Fruit fly (Drosophila melanogaster) whole organism, prepupa: ENCODE measurements around the gene Gpdh1.

Source experiments
- Blimp-1 ChIP-seq: fragments of 200-800 bp; sonication (Bioruptor generic); optimal IDR thresholded peaks from 3 replicates; lab custom pipeline; 2017; ENCODE audit warnings: missing biosample characterization, missing genetic modification characterization, mild to moderate bottlenecking, moderate library complexity, missing genetic modification reagents
- CG11762 ChIP-seq: fragments of 200-800 bp; sonication (Bioruptor generic); optimal IDR thresholded peaks from 3 replicates; lab custom pipeline; 2016; ENCODE audit warnings: missing biosample characterization, missing genetic modification characterization; ENCODE audit not compliant: insufficient read depth
- CG11902 ChIP-seq: fragments of 200-800 bp; sonication (Bioruptor generic); optimal IDR thresholded peaks from 3 replicates; lab custom pipeline; 2016; ENCODE audit warnings: missing biosample characterization, missing genetic modification characterization
- CG15336 ChIP-seq: fragments of 200-800 bp; sonication (Bioruptor generic); IDR thresholded peaks from 2 replicates; pipeline ENCODE4 v1.3.6; 2022; ENCODE audit warnings: missing biosample characterization, missing genetic modification characterization
- CG1621 ChIP-seq: fragments of 200-800 bp; sonication (Bioruptor generic); optimal IDR thresholded peaks from 3 replicates; lab custom pipeline; 2018; ENCODE audit warnings: missing biosample characterization, mild to moderate bottlenecking, missing genetic modification characterization
- CG16779 ChIP-seq: fragments of 200-800 bp; sonication (Bioruptor generic); optimal IDR thresholded peaks from 3 replicates; lab custom pipeline; 2017; ENCODE audit warnings: missing biosample characterization, mild to moderate bottlenecking, missing genetic modification characterization
- CG3032 ChIP-seq: fragments of 200-800 bp; optimal IDR thresholded peaks from 2 replicates; lab custom pipeline; 2019; ENCODE audit warnings: missing biosample characterization, mild to moderate bottlenecking, missing genetic modification characterization, moderate library complexity
- CG31627 ChIP-seq: fragments of 200-800 bp; sonication (Bioruptor generic); optimal IDR thresholded peaks from 3 replicates; lab custom pipeline; 2016; ENCODE audit warnings: missing biosample characterization, missing genetic modification characterization
- CG32006 ChIP-seq: fragments of 200-800 bp; sonication (Bioruptor generic); optimal IDR thresholded peaks from 3 replicates; lab custom pipeline; 2017; ENCODE audit warnings: missing biosample characterization, mild to moderate bottlenecking, missing genetic modification characterization
- CG3919 ChIP-seq: fragments of 200-800 bp; sonication (Bioruptor generic); optimal IDR thresholded peaks from 3 replicates; lab custom pipeline; 2016; ENCODE audit warnings: missing biosample characterization, missing genetic modification characterization
- CG6276 ChIP-seq: fragments of 200-800 bp; sonication (Bioruptor generic); optimal IDR thresholded peaks from 2 replicates; lab custom pipeline; 2017; ENCODE audit warnings: missing biosample characterization, mild to moderate bottlenecking, missing genetic modification characterization
- CG6792 ChIP-seq: fragments of 200-800 bp; sonication (Bioruptor generic); optimal IDR thresholded peaks from 3 replicates; lab custom pipeline; 2016; ENCODE audit warnings: missing biosample characterization, missing genetic modification characterization
- CG6808 ChIP-seq: fragments of 200-800 bp; sonication (Bioruptor generic); optimal IDR thresholded peaks from 3 replicates; lab custom pipeline; 2017; ENCODE audit warnings: missing biosample characterization, missing genetic modification characterization, mild to moderate bottlenecking, moderate library complexity, missing genetic modification reagents
- CG6854 ChIP-seq: fragments of 200-800 bp; sonication (Bioruptor generic); optimal IDR thresholded peaks from 2 replicates; lab custom pipeline; 2017; ENCODE audit warnings: missing biosample characterization, mild to moderate bottlenecking, missing genetic modification characterization
- CG7368 ChIP-seq: fragments of 200-800 bp; sonication (Bioruptor generic); optimal IDR thresholded peaks from 3 replicates; lab custom pipeline; 2016; ENCODE audit warnings: missing biosample characterization, missing genetic modification characterization
- CG8632 ChIP-seq: fragments of 200-800 bp; sonication (Bioruptor generic); optimal IDR thresholded peaks from 3 replicates; lab custom pipeline; 2016; ENCODE audit warnings: missing biosample characterization, missing genetic modification characterization
- CG9139 ChIP-seq: fragments of 200-800 bp; sonication (Bioruptor generic); optimal IDR thresholded peaks from 3 replicates; lab custom pipeline; 2017; ENCODE audit warnings: missing biosample characterization, mild to moderate bottlenecking, missing genetic modification characterization
- Eip75B ChIP-seq: fragments of 200-800 bp; sonication (Bioruptor generic); optimal IDR thresholded peaks from 3 replicates; lab custom pipeline; 2016; ENCODE audit warnings: missing biosample characterization, missing genetic modification characterization
- Eip78C ChIP-seq: fragments of 200-800 bp; sonication (Bioruptor generic); peaks from one replicate; lab custom pipeline; 2016; ENCODE audit warnings: missing biosample characterization, missing genetic modification characterization
- Eip93F ChIP-seq: fragments of 200-800 bp; sonication (Bioruptor generic); optimal IDR thresholded peaks from 2 replicates; lab custom pipeline; 2016; ENCODE audit warnings: missing biosample characterization, mild to moderate bottlenecking, missing genetic modification characterization
- Ets96B ChIP-seq: fragments of 200-800 bp; optimal IDR thresholded peaks from 2 replicates; lab custom pipeline; 2019; ENCODE audit warnings: missing biosample characterization, mild to moderate bottlenecking, missing genetic modification characterization, moderate library complexity
- Gug ChIP-seq: fragments of 200-800 bp; sonication (Bioruptor generic); IDR thresholded peaks from 2 replicates; pipeline ENCODE4 v1.3.6; 2022; ENCODE audit warnings: missing biosample characterization, missing genetic modification characterization
- Hr4 ChIP-seq: fragments of 200-800 bp; sonication (Bioruptor generic); optimal IDR thresholded peaks from 3 replicates; lab custom pipeline; 2016; ENCODE audit warnings: missing biosample characterization, missing genetic modification characterization
- Lpt ChIP-seq: fragments of 200-800 bp; sonication (Bioruptor generic); optimal IDR thresholded peaks from 3 replicates; lab custom pipeline; 2016; ENCODE audit warnings: missing biosample characterization, missing genetic modification characterization
- Met ChIP-seq: fragments of 200-800 bp; sonication (Bioruptor generic); optimal IDR thresholded peaks from 3 replicates; lab custom pipeline; 2016; ENCODE audit warnings: missing biosample characterization, missing genetic modification characterization
- OdsH ChIP-seq: fragments of 200-800 bp; sonication (Bioruptor generic); optimal IDR thresholded peaks from 3 replicates; lab custom pipeline; 2016; ENCODE audit warnings: missing biosample characterization, missing genetic modification characterization
- Smox ChIP-seq: fragments of 200-800 bp; sonication (Bioruptor generic); optimal IDR thresholded peaks from 3 replicates; lab custom pipeline; 2016; ENCODE audit warnings: missing biosample characterization, missing genetic modification characterization
- Sox102F ChIP-seq: fragments of 200-800 bp; sonication (Bioruptor generic); optimal IDR thresholded peaks from 2 replicates; lab custom pipeline; 2016; ENCODE audit warnings: missing biosample characterization, mild to moderate bottlenecking, missing genetic modification characterization
- Sox14 ChIP-seq: fragments of 200-800 bp; sonication (Bioruptor generic); optimal IDR thresholded peaks from 3 replicates; lab custom pipeline; 2016; ENCODE audit warnings: missing biosample characterization, missing genetic modification characterization
- achi ChIP-seq: fragments of 200-800 bp; sonication (Bioruptor generic); optimal IDR thresholded peaks from 3 replicates; lab custom pipeline; 2016; ENCODE audit warnings: missing biosample characterization, missing genetic modification characterization
- cyc ChIP-seq: fragments of 200-800 bp; sonication (Bioruptor generic); optimal IDR thresholded peaks from 3 replicates; lab custom pipeline; 2016; ENCODE audit warnings: missing biosample characterization, missing genetic modification characterization
- dac ChIP-seq: fragments of 200-800 bp; sonication (Bioruptor generic); optimal IDR thresholded peaks from 2 replicates; lab custom pipeline; 2017; ENCODE audit warnings: missing biosample characterization, mild to moderate bottlenecking, missing genetic modification characterization
- dsx ChIP-seq: fragments of 200-800 bp; optimal IDR thresholded peaks from 3 replicates; lab custom pipeline; 2019; ENCODE audit warnings: missing biosample characterization, mild to moderate bottlenecking, missing genetic modification characterization, moderate library complexity; ENCODE audit not compliant: poor library complexity, severe bottlenecking
- esn ChIP-seq: fragments of 200-800 bp; sonication (Bioruptor generic); optimal IDR thresholded peaks from 2 replicates; lab custom pipeline; 2016; ENCODE audit warnings: missing biosample characterization, mild to moderate bottlenecking, missing genetic modification characterization, moderate library complexity
- fd85E ChIP-seq: fragments of 200-800 bp; sonication (Bioruptor generic); optimal IDR thresholded peaks from 3 replicates; lab custom pipeline; 2016; ENCODE audit warnings: missing biosample characterization, missing genetic modification characterization
- fkh ChIP-seq: fragments of 200-800 bp; sonication (Bioruptor generic); optimal IDR thresholded peaks from 3 replicates; lab custom pipeline; 2017; ENCODE audit warnings: missing biosample characterization, mild to moderate bottlenecking, missing genetic modification characterization, moderate library complexity
- lz ChIP-seq: fragments of 200-800 bp; sonication (Bioruptor generic); optimal IDR thresholded peaks from 3 replicates; lab custom pipeline; 2016; ENCODE audit warnings: missing biosample characterization, missing genetic modification characterization
- net ChIP-seq: fragments of 200-800 bp; sonication (Bioruptor generic); optimal IDR thresholded peaks from 3 replicates; lab custom pipeline; 2016; ENCODE audit warnings: missing biosample characterization, missing genetic modification characterization
- salr ChIP-seq, 2 experiments: fragments of 200-800 bp; sonication (Bioruptor generic); optimal IDR thresholded peaks; 3 replicates each; lab custom pipeline; 2016 to 2018; ENCODE audit warnings: missing biosample characterization in 2 of 2, missing genetic modification characterization in 2 of 2, mild to moderate bottlenecking in 1 of 2
- ss ChIP-seq, 2 experiments: fragments of 200-800 bp; sonication (Bioruptor generic); optimal IDR thresholded peaks; 2 replicates in 1 of 2; 3 replicates in 1 of 2; lab custom pipeline; 2017 to 2018; ENCODE audit warnings: mild to moderate bottlenecking in 2 of 2, missing biosample characterization in 2 of 2, missing genetic modification characterization in 2 of 2, moderate library complexity in 1 of 2
- svp ChIP-seq: fragments of 200-800 bp; sonication (Bioruptor generic); peaks from one replicate; lab custom pipeline; 2016; ENCODE audit warnings: missing biosample characterization, missing genetic modification characterization
- topi ChIP-seq: fragments of 200-800 bp; sonication (Bioruptor generic); optimal IDR thresholded peaks from 3 replicates; lab custom pipeline; 2016; ENCODE audit warnings: missing biosample characterization, missing genetic modification characterization
- vri ChIP-seq: fragments of 200-800 bp; sonication (Bioruptor generic); optimal IDR thresholded peaks from 3 replicates; lab custom pipeline; 2016; ENCODE audit warnings: missing biosample characterization, mild to moderate bottlenecking, missing genetic modification characterization

The Gpdh1 gene

DNA sequence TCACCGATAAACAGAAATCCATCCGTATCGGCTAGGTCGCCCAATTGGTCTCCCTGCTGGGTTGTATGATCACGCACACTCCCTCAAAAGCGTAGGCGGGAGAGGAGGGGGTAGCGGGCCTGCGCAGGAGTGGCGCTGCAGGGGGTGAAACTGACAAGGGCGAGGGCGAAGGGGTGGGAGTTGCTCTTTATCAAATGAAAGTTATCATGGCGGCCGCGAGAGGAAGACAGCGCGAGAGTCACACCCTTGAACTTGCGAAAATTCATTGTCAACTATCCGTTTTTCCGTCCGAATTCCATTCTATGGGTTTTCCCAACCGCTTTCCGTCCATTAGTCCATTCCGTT, 35.6 kb downstream of the Gpdh1 start:
- peak; percentile 6 for TF ChIP-seq CG32006 (GFP tag; lab: Kevin White, UChicago)
- no peak for TF ChIP-seq CG16779 (tag; lab: Kevin White, UChicago)
- TF ChIP-seq CG7368 (GFP tag; lab: Kevin White, UChicago), result no peak
- TF ChIP-seq svp (GFP tag; lab: Kevin White, UChicago), result peak; percentile 76
- TF ChIP-seq Eip78C (GFP tag; lab: Kevin White, UChicago), result peak; percentile 47
- TF ChIP-seq Blimp-1 (GFP tag; lab: Kevin White, UChicago), result peak; percentile 8
- peak in 1 of 2 experiments; percentile 1 for TF ChIP-seq salr (GFP tag; optimal IDR thresholded peaks at IDR 0.05; lab: Kevin White, UChicago)
- TF ChIP-seq fd85E, result no peak

DNA sequence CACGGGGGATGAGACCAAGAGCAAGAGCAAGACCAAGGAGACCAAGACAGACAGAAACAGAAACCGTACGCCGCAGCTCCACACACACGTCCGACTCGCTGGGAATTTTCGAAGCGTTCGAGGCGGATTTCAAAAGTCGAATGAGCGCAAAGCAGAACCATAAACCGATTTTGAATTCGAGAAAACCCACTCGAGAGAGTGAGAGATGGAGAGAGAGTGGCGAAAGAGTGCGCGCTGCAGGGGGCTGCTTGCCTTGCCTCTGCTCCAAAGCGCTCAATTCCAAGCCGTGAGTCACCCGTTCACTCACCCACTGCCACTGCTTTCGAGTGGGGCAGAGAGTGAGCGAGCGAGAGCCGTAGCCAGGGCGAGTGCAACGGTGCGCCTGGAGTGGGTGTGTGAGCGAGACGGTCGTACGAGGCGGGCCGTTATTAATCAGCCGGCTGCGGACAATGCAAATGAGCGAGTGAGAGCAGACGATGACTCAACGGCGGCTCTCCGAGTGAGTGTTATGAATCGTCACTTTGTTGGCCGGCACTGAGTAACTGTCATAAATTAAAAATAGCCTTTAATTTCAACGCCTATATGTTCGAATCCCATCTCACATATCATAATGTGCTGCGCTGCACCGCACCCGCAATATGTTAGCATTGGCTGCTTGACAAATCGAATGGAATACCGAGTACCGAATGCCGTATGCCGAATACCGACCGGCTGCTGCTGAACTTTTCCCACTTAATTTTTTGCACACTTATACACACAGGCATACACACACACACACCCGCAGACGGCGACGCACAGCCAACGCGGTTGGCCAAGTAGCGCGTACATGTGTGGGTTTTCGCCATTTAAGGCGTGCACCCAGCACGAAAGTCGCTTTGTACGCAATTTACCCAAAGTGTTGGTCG, 36.8 kb downstream of the Gpdh1 start:
- TF ChIP-seq Eip75B (GFP tag; lab: Kevin White, UChicago), result peak; percentile 41
- TF ChIP-seq CG9139, result peak; percentile 77
- peak; percentile 77 for TF ChIP-seq CG6854
- peak; percentile 45 for TF ChIP-seq CG1621 (tag; lab: Kevin White, UChicago)
- TF ChIP-seq achi (GFP tag; lab: Kevin White, UChicago), result peak; percentile 11
- peak; percentile 29 for TF ChIP-seq CG6276 (GFP tag; lab: Kevin White, UChicago)
- peak; percentile 49 for TF ChIP-seq esn
- no peak for TF ChIP-seq lz (GFP tag; lab: Kevin White, UChicago)
- TF ChIP-seq vri (GFP tag; lab: Kevin White, UChicago), result peak; percentile 70
- no peak for TF ChIP-seq Ets96B (tag; lab: Kevin White, UChicago)
- peak; percentile 48 to 67 for TF ChIP-seq ss (GFP tag; optimal IDR thresholded peaks at IDR 0.05; lab: Kevin White, UChicago)
- TF ChIP-seq Smox (GFP tag; lab: Kevin White, UChicago), result peak; percentile 6
- peak; percentile 63 for TF ChIP-seq CG16779 (tag; lab: Kevin White, UChicago)
- TF ChIP-seq CG7368 (GFP tag; lab: Kevin White, UChicago), result no peak
- peak; percentile 56 for TF ChIP-seq Sox14 (GFP tag; lab: Kevin White, UChicago)
- TF ChIP-seq Met, result peak; percentile 54
- TF ChIP-seq Sox102F (GFP tag; lab: Kevin White, UChicago), result peak; percentile 45
- peak; percentile 52 for TF ChIP-seq dsx (GFP tag; lab: Kevin White, UChicago)
- peak; percentile 76 for TF ChIP-seq Eip78C (GFP tag; lab: Kevin White, UChicago)
- TF ChIP-seq CG6792 (GFP tag; lab: Kevin White, UChicago), result peak; percentile 14
- TF ChIP-seq net (GFP tag; lab: Kevin White, UChicago), result peak; percentile 55
- no peak for TF ChIP-seq Gug (GFP tag; lab: Robert Waterston, UW)
- peak; percentile 9 for TF ChIP-seq fd85E
- peak; percentile 81 for TF ChIP-seq svp (GFP tag; lab: Kevin White, UChicago)
- peak; percentile 52 for TF ChIP-seq CG3919 (GFP tag; lab: Kevin White, UChicago)
- peak; percentile 31 for TF ChIP-seq CG8632 (GFP tag; lab: Kevin White, UChicago)
- peak; percentile 3 for TF ChIP-seq CG3032 (tag; lab: Kevin White, UChicago)
- no peak for TF ChIP-seq Blimp-1 (GFP tag; lab: Kevin White, UChicago)
- peak; percentile 61 for TF ChIP-seq CG6808 (GFP tag; lab: Kevin White, UChicago)
- TF ChIP-seq topi (GFP tag; lab: Kevin White, UChicago), result no peak

DNA sequence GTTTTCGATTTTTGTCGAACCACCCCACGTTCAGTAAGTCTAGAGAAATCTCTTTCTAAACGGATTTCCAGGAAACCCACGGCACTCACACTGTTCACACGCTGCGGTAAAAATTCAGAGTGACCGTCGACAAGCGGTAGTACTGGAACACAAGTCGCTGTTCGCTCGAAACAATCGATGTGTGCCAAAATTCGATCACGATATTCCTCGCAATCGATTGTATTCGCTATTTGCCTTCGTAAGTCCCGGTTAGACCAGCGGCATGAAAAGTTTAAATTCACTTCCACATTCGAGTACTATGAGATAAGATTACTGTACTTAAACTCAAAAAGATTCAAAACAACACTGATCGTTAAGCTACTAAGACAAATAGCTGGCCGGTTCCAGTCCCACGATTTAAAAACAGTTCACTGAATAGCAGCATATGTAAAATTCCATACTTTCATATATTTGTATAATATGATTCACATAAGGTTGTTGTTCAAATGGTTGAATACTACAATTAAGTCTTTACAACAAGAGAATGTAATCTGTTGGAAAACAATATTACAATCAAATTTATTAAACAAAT, 37.5 kb downstream of the Gpdh1 start, which contains the start of gene chic:
Gene chic, minus strand, starts transcription at position 157 of the 571 bp plus-strand sequence.
- TF ChIP-seq Lpt (GFP tag; lab: Kevin White, UChicago) (no peak), CG11902 (GFP tag; lab: Kevin White, UChicago) (no peak), Eip93F (no peak), dac (no peak), CG15336 (GFP tag; lab: Robert Waterston, UW) (no peak), Eip78C (GFP tag; lab: Kevin White, UChicago) (peak; percentile 33), Smox (GFP tag; lab: Kevin White, UChicago) (peak; percentile 34), Hr4 (GFP tag; lab: Kevin White, UChicago) (peak; percentile 19), cyc (GFP tag; lab: Kevin White, UChicago) (peak; percentile 1), CG11762 (GFP tag; lab: Kevin White, UChicago) (no peak), net (GFP tag; lab: Kevin White, UChicago) (no peak), achi (GFP tag; lab: Kevin White, UChicago) (no peak), CG8632 (GFP tag; lab: Kevin White, UChicago) (no peak), Met (no peak), lz (GFP tag; lab: Kevin White, UChicago) (no peak), topi (GFP tag; lab: Kevin White, UChicago) (no peak), CG6854 (peak; percentile 68), OdsH (GFP tag; lab: Kevin White, UChicago) (no peak), Sox14 (GFP tag; lab: Kevin White, UChicago) (no peak), CG31627 (no peak), CG6276 (GFP tag; lab: Kevin White, UChicago) (no peak), fkh (GFP tag; lab: Kevin White, UChicago) (no peak), CG32006 (GFP tag; lab: Kevin White, UChicago) (peak; percentile 19)
